Fruit fly (Drosophila melanogaster): ENCODE data around the gene Cph.

DNA sequence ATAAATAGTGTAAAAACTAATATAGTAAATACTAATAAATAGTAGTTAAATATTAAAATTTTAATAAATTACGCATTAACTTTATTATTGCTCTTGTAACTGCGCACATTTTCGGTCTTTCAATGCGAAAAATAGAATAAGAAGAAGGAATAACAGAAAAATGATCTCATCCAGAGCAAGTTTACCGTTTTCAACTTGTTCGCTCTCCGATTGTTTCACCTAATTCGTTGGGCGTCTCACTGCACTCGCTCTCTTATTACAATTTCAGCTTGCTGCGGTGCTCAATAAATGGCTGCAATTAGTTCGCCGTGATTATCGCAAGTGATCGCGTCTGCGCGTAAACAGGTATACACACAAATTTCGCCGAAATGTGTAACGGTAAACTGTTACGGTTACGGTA, at the start of gene Cph:
- TF ChIP-seq pan (optimal IDR thresholded peaks at IDR 0.05) (no peak), Rel (GFP tag; optimal IDR thresholded peaks at IDR 0.05) (no peak), Rel (tag; optimal IDR thresholded peaks at IDR 0.05) (no peak), Hr83 (GFP tag; optimal IDR thresholded peaks at IDR 0.05; ENCODE audit: poor library complexity, severe bottlenecking) (no peak), psq (GFP tag; optimal IDR thresholded peaks at IDR 0.05) (no peak), fru (GFP tag; optimal IDR thresholded peaks at IDR 0.05) (no peak), Dif (GFP tag; optimal IDR thresholded peaks at IDR 0.05; ENCODE audit: partially characterized antibody) (no peak), br (GFP tag; optimal IDR thresholded peaks at IDR 0.05) (no peak), Sp1 (GFP tag; optimal IDR thresholded peaks at IDR 0.05) (no peak), Abd-B (GFP tag; optimal IDR thresholded peaks at IDR 0.05) (no peak), h (GFP tag; optimal IDR thresholded peaks at IDR 0.05) (no peak), lola (GFP tag; optimal IDR thresholded peaks at IDR 0.05) (no peak), GATAd (GFP tag; optimal IDR thresholded peaks at IDR 0.05) (no peak)
